Fruit fly (Drosophila melanogaster) whole organism, embryonic: ENCODE measurements around the gene CG42554.

ENCODE experiments used
- CG2129 ChIP-seq: fragments of 200-800 bp; sonication (Bioruptor generic); IDR thresholded peaks from 2 replicates; pipeline ENCODE4 v1.3.6; 2022; ENCODE audit warnings: missing biosample characterization, missing genetic modification characterization; ENCODE audit not compliant: partially characterized antibody
- CG7271 ChIP-seq: fragments of 200-800 bp; sonication (Bioruptor generic); optimal IDR thresholded peaks from 2 replicates; lab custom pipeline; 2018; ENCODE audit warnings: missing biosample characterization, mild to moderate bottlenecking, missing genetic modification characterization, moderate library complexity
- fd102C ChIP-seq: fragments of 200-800 bp; sonication (Bioruptor generic); optimal IDR thresholded peaks from 2 replicates; lab custom pipeline; 2018; ENCODE audit warnings: missing biosample characterization, mild to moderate bottlenecking, missing genetic modification characterization, moderate library complexity

dm6 chr3L:795001-795400, 40.5 kb upstream of the CG42554 start:
- TF ChIP-seq CG2129 (GFP tag; lab: Robert Waterston, UW) (no peak), CG7271 (tag; lab: Kevin White, UChicago) (no peak), fd102C (GFP tag; lab: Kevin White, UChicago) (no peak)
